Fruit fly (Drosophila melanogaster) whole organism, embryonic: ENCODE results near the gene CG10431.
A peak's percentile ranks its signal among the peaks of the same experiment; 100 is the strongest.

ENCODE experiments used
- Atf-2 ChIP-seq: fragments of 200-800 bp; sonication (Bioruptor generic); optimal IDR thresholded peaks from 2 replicates; lab custom pipeline; 2016; ENCODE audit warnings: missing biosample characterization, missing genetic modification characterization
- BEAF-32 ChIP-seq: fragments of 200-800 bp; sonication (Bioruptor generic); optimal IDR thresholded peaks from 3 replicates; lab custom pipeline; 2017; ENCODE audit warnings: missing biosample characterization, missing genetic modification characterization, mild to moderate bottlenecking, moderate library complexity, missing genetic modification reagents
- Blimp-1 ChIP-seq: fragments of 200-800 bp; sonication (Bioruptor generic); optimal IDR thresholded peaks from 3 replicates; lab custom pipeline; 2018; ENCODE audit warnings: missing biosample characterization, missing genetic modification characterization, mild to moderate bottlenecking, moderate library complexity, missing genetic modification reagents
- CG10267 ChIP-seq: fragments of 200-800 bp; sonication (Bioruptor generic); optimal IDR thresholded peaks from 2 replicates; lab custom pipeline; 2018; ENCODE audit warnings: missing biosample characterization, mild to moderate bottlenecking, missing genetic modification characterization, moderate library complexity
- CG10274 ChIP-seq: fragments of 200-800 bp; sonication (Bioruptor generic); optimal IDR thresholded peaks from 3 replicates; lab custom pipeline; 2017; ENCODE audit warnings: missing biosample characterization, mild to moderate bottlenecking, missing genetic modification characterization
- CG11560 ChIP-seq: fragments of 200-800 bp; sonication (Bioruptor generic); IDR thresholded peaks from 3 replicates; pipeline ENCODE4 v1.3.6; 2022; ENCODE audit warnings: missing biosample characterization, missing genetic modification characterization
- CG11723 ChIP-seq: fragments of 200-800 bp; sonication (Bioruptor generic); optimal IDR thresholded peaks from 2 replicates; lab custom pipeline; 2017; ENCODE audit warnings: missing biosample characterization, mild to moderate bottlenecking, missing genetic modification characterization
- CG14441 ChIP-seq: fragments of 200-800 bp; sonication (Bioruptor generic); IDR thresholded peaks from 2 replicates; pipeline ENCODE4 v1.3.6; 2022; ENCODE audit warnings: missing biosample characterization, missing genetic modification characterization
- CG18764 ChIP-seq: fragments of 200-800 bp; sonication (Bioruptor generic); optimal IDR thresholded peaks from 3 replicates; lab custom pipeline; 2016; ENCODE audit warnings: missing biosample characterization, missing genetic modification characterization
- CG30020 ChIP-seq: fragments of 200-800 bp; optimal IDR thresholded peaks from 2 replicates; lab custom pipeline; 2019; ENCODE audit warnings: missing biosample characterization, mild to moderate bottlenecking, missing genetic modification characterization, moderate library complexity
- CG3065 ChIP-seq: fragments of 200-800 bp; sonication (Bioruptor generic); optimal IDR thresholded peaks from 2 replicates; lab custom pipeline; 2016; ENCODE audit warnings: missing biosample characterization, missing genetic modification characterization
- CG32767 ChIP-seq: fragments of 200-800 bp; sonication (Bioruptor generic); IDR thresholded peaks from 2 replicates; pipeline ENCODE4 v1.3.6; 2022; ENCODE audit warnings: missing biosample characterization, missing genetic modification characterization
- CG5953 ChIP-seq: fragments of 200-800 bp; sonication (Bioruptor generic); IDR thresholded peaks from 2 replicates; pipeline ENCODE4 v1.3.6; 2022; ENCODE audit warnings: missing biosample characterization, missing genetic modification characterization
- CG6272 ChIP-seq: fragments of 200-800 bp; sonication (Bioruptor generic); IDR thresholded peaks from 2 replicates; pipeline ENCODE4 v1.3.6; 2022; ENCODE audit warnings: missing biosample characterization, missing genetic modification characterization
- CG6654 ChIP-seq: fragments of 200-800 bp; sonication (Bioruptor generic); optimal IDR thresholded peaks from 2 replicates; lab custom pipeline; 2017; ENCODE audit warnings: missing biosample characterization, mild to moderate bottlenecking, missing genetic modification characterization
- CG6765 ChIP-seq: fragments of 200-800 bp; sonication (Bioruptor generic); optimal IDR thresholded peaks from 3 replicates; lab custom pipeline; 2017; ENCODE audit warnings: missing biosample characterization, mild to moderate bottlenecking, missing genetic modification characterization
- CG7928 ChIP-seq: fragments of 200-800 bp; sonication (Bioruptor generic); optimal IDR thresholded peaks from 2 replicates; lab custom pipeline; 2017; ENCODE audit warnings: missing biosample characterization, mild to moderate bottlenecking, missing genetic modification characterization
- Camta ChIP-seq: fragments of 200-800 bp; sonication (Bioruptor generic); optimal IDR thresholded peaks from 2 replicates; lab custom pipeline; 2016; ENCODE audit warnings: missing biosample characterization, missing genetic modification characterization
- Dp ChIP-seq: fragments of 200-800 bp; sonication (Bioruptor generic); optimal IDR thresholded peaks from 2 replicates; lab custom pipeline; 2018; ENCODE audit warnings: missing biosample characterization, mild to moderate bottlenecking, missing genetic modification characterization, moderate library complexity
- Eip74EF ChIP-seq, 2 experiments: fragments of 200-800 bp in 1 of 2; fragments of >200 bp in 1 of 2; sonication (Bioruptor generic) in 1 of 2; optimal IDR thresholded peaks; 2 replicates each; lab custom pipeline; 2017 to 2019; ENCODE audit warnings: missing biosample characterization in 2 of 2, missing genetic modification characterization in 2 of 2, mild to moderate bottlenecking in 1 of 2, moderate library complexity in 1 of 2
- Ets65A ChIP-seq: fragments of 200-800 bp; sonication (Bioruptor generic); peaks from one replicate; lab custom pipeline; 2016; ENCODE audit warnings: missing biosample characterization, missing genetic modification characterization
- Hr51 ChIP-seq, 2 experiments: fragments of 200-800 bp; sonication (Bioruptor generic); optimal IDR thresholded peaks; 2 replicates in 1 of 2; 3 replicates in 1 of 2; lab custom pipeline; 2016 to 2018; ENCODE audit warnings: missing biosample characterization in 2 of 2, missing genetic modification characterization in 2 of 2, mild to moderate bottlenecking in 1 of 2, moderate library complexity in 1 of 2
- NC2α ChIP-seq: fragments of 200-800 bp; sonication (Bioruptor generic); optimal IDR thresholded peaks from 2 replicates; lab custom pipeline; 2016; ENCODE audit warnings: missing biosample characterization, missing genetic modification characterization
- Nf-YB ChIP-seq: fragments of 200-800 bp; sonication (Bioruptor generic); optimal IDR thresholded peaks from 3 replicates; lab custom pipeline; 2019; ENCODE audit warnings: missing biosample characterization, mild to moderate bottlenecking, missing genetic modification characterization, moderate library complexity
- Ptx1 ChIP-seq: fragments of 200-800 bp; sonication (Bioruptor generic); IDR thresholded peaks from 2 replicates; pipeline ENCODE4 v1.3.6; 2022; ENCODE audit warnings: missing biosample characterization, missing genetic modification characterization
- Rx ChIP-seq: fragments of 200-800 bp; sonication (Bioruptor generic); IDR thresholded peaks from 2 replicates; pipeline ENCODE4 v1.3.6; 2022; ENCODE audit warnings: missing biosample characterization, missing genetic modification characterization
- Sox100B ChIP-seq: fragments of 200-800 bp; sonication (Bioruptor generic); optimal IDR thresholded peaks from 3 replicates; lab custom pipeline; 2018; ENCODE audit warnings: missing biosample characterization, mild to moderate bottlenecking, missing genetic modification characterization
- Spps ChIP-seq: fragments of 200-800 bp; sonication (Bioruptor generic); optimal IDR thresholded peaks from 2 replicates; lab custom pipeline; 2018; ENCODE audit warnings: missing biosample characterization, mild to moderate bottlenecking, missing genetic modification characterization
- ab ChIP-seq: fragments of 200-800 bp; sonication (Bioruptor generic); optimal IDR thresholded peaks from 2 replicates; lab custom pipeline; 2016; ENCODE audit warnings: missing biosample characterization, missing genetic modification characterization
- amos ChIP-seq: fragments of 200-800 bp; sonication (Bioruptor generic); IDR thresholded peaks from 2 replicates; pipeline ENCODE4 v1.3.6; 2022; ENCODE audit warnings: missing biosample characterization, missing genetic modification characterization; ENCODE audit not compliant: partially characterized antibody
- bowl ChIP-seq: fragments of 200-800 bp; sonication (Bioruptor generic); IDR thresholded peaks from 2 replicates; pipeline ENCODE4 v1.3.6; 2022; ENCODE audit warnings: missing biosample characterization, missing genetic modification characterization
- cato ChIP-seq: fragments of 200-800 bp; sonication (Bioruptor generic); optimal IDR thresholded peaks from 2 replicates; lab custom pipeline; 2016; ENCODE audit warnings: missing biosample characterization, missing genetic modification characterization, borderline replicate concordance
- chn ChIP-seq: fragments of 200-800 bp; sonication (Bioruptor generic); optimal IDR thresholded peaks from 2 replicates; lab custom pipeline; 2016; ENCODE audit warnings: missing biosample characterization, missing genetic modification characterization
- crol ChIP-seq: fragments of 200-800 bp; sonication (Bioruptor generic); IDR thresholded peaks from 2 replicates; pipeline ENCODE4 v1.3.6; 2022; ENCODE audit warnings: missing biosample characterization, missing genetic modification characterization
- danr ChIP-seq: fragments of 200-800 bp; sonication (Bioruptor generic); IDR thresholded peaks from 2 replicates; pipeline ENCODE4 v1.3.6; 2022; ENCODE audit warnings: missing biosample characterization, missing genetic modification characterization
- grn ChIP-seq: fragments of 200-800 bp; sonication (Bioruptor generic); optimal IDR thresholded peaks from 3 replicates; lab custom pipeline; 2017; ENCODE audit warnings: missing biosample characterization, missing genetic modification characterization
- hkb ChIP-seq, 2 experiments: fragments of 200-800 bp in 1 of 2; fragments of >200 bp in 1 of 2; sonication (Bioruptor generic) in 1 of 2; IDR thresholded peaks in 1 of 2; optimal IDR thresholded peaks in 1 of 2; 2 replicates each; pipeline versions ENCODE4 v1.3.6 to Lab custom; 2017 to 2022; ENCODE audit warnings: missing biosample characterization in 1 of 2, missing genetic modification characterization in 1 of 2
- insv ChIP-seq, 2 experiments: fragments of 200-800 bp; sonication (Bioruptor generic); optimal IDR thresholded peaks; 3 replicates each; lab custom pipeline; 2016 to 2018; ENCODE audit warnings: missing biosample characterization in 2 of 2, missing genetic modification characterization in 2 of 2
- ken ChIP-seq: fragments of 200-800 bp; sonication (Bioruptor generic); IDR thresholded peaks from 3 replicates; pipeline ENCODE4 v1.3.6; 2022; ENCODE audit warnings: missing biosample characterization, missing genetic modification characterization
- p53 ChIP-seq: fragments of 200-800 bp; sonication (Bioruptor generic); optimal IDR thresholded peaks from 2 replicates; lab custom pipeline; 2016; ENCODE audit warnings: missing biosample characterization, missing genetic modification characterization
- pho ChIP-seq: fragments of 200-800 bp; sonication (Bioruptor generic); optimal IDR thresholded peaks from 2 replicates; lab custom pipeline; 2016; ENCODE audit warnings: missing biosample characterization, missing genetic modification characterization
- pzg ChIP-seq: fragments of 200-800 bp; sonication (Bioruptor generic); optimal IDR thresholded peaks from 3 replicates; lab custom pipeline; 2018; ENCODE audit warnings: missing biosample characterization, mild to moderate bottlenecking, missing genetic modification characterization, moderate library complexity
- run ChIP-seq: fragments of 200-800 bp; sonication (Bioruptor generic); optimal IDR thresholded peaks from 3 replicates; lab custom pipeline; 2018; ENCODE audit warnings: missing biosample characterization, mild to moderate bottlenecking, missing genetic modification characterization
- sc ChIP-seq, 3 experiments: fragments of >200 bp in 2 of 3; fragments of 200-800 bp in 1 of 3; sonication (Bioruptor generic) in 1 of 3; optimal IDR thresholded peaks; 2 replicates in 2 of 3; 3 replicates in 1 of 3; lab custom pipeline; 2017; ENCODE audit warnings: mild to moderate bottlenecking in 1 of 3, missing biosample characterization in 1 of 3, missing genetic modification characterization in 1 of 3, missing genetic modification reagents in 1 of 3
- slp2 ChIP-seq: fragments of 200-800 bp; sonication (Bioruptor generic); optimal IDR thresholded peaks from 2 replicates; lab custom pipeline; 2016; ENCODE audit warnings: missing biosample characterization, missing genetic modification characterization
- stwl ChIP-seq: fragments of 200-800 bp; sonication (Bioruptor generic); optimal IDR thresholded peaks from 3 replicates; lab custom pipeline; 2018; ENCODE audit warnings: missing biosample characterization, mild to moderate bottlenecking, missing genetic modification characterization, moderate library complexity
- tio ChIP-seq: fragments of 200-800 bp; sonication (Bioruptor generic); optimal IDR thresholded peaks from 2 replicates; lab custom pipeline; 2017; ENCODE audit warnings: missing biosample characterization, missing genetic modification characterization, inconsistent platforms

The CG10431 gene

DNA sequence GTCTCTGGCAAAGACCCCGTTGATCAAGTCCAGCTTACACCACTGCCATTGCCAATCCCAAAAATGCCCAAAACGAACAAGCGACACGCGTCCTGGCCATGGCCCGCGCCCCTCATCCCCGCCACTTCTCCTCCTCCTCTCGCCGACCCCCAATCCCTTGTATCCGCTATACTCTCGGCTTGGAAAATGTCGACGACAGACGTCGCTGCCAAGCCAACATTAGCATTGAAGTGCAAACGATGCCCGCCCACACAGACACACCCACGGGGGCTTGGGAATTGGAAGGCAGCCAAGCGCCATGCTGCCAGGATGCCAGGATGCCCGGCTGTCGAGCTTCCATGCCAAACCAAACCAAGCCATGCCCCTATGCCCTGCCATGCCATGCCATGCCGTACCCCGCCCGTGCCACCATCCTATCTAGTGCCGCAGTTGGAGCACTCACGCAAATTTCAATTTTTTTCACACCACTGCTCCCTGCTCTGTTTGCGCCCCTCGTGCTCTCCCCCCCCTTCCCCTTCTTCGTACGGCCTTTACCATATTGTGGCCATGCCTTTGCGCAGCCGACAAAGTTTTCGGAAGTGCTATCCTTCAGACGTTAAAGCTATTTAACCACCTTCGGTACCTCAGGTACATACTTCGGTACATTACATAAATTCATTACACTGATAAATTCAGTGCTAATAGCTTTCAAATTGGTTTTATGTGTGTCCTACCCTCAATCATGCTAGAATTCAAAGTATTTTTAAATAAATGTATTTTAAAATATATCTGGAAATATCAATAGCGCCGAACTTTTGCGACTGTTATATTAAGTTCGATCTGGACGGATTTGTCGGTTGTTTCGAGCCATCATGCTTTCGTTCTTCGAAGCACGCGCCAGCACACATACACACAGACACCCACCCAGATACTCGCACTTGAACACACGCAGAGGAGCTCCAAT is 47.0 kb downstream of the CG10431 start (continued):
- TF ChIP-seq Nf-YB (GFP tag; lab: Kevin White, UChicago) = peak; percentile 58
- peak; percentile 72 for TF ChIP-seq run (tag; lab: Kevin White, UChicago)
- peak; percentile 86 for TF ChIP-seq Sox100B
- TF ChIP-seq CG32767 = peak; percentile 74; the same call in 1 of the 2 replicates
- peak; percentile 34 for TF ChIP-seq CG18764 (GFP tag; lab: Kevin White, UChicago)
- TF ChIP-seq insv (GFP tag; optimal IDR thresholded peaks at IDR 0.05; lab: Kevin White, UChicago) = peak in 1 of 2 experiments; percentile 44
- TF ChIP-seq Rx (GFP tag; lab: Robert Waterston, UW) = no peak
- no peak for TF ChIP-seq NC2α
- TF ChIP-seq amos = 0 out of 2 replicates have a peak, but pooled peaks have one; percentile 23
- TF ChIP-seq Eip74EF (GFP tag; optimal IDR thresholded peaks at IDR 0.05; lab: Kevin White, UChicago) = peak in 1 of 2 experiments; percentile 80
- peak; percentile 38 for TF ChIP-seq CG6654 (GFP tag; lab: Kevin White, UChicago)
- TF ChIP-seq chn (GFP tag; lab: Kevin White, UChicago) = peak; percentile 49
- no peak for TF ChIP-seq p53 (GFP tag; lab: Kevin White, UChicago)
- TF ChIP-seq CG10267 = peak; percentile 68
- no peak for TF ChIP-seq CG3065 (GFP tag; lab: Kevin White, UChicago)
- TF ChIP-seq Dp (GFP tag; lab: Kevin White, UChicago) = no peak
- TF ChIP-seq CG10274 (GFP tag; lab: Kevin White, UChicago) = peak; percentile 11
- no peak for TF ChIP-seq CG14441
- peak; percentile 51; the same call in 1 of the 2 replicates for TF ChIP-seq danr (GFP tag; lab: Robert Waterston, UW)
- TF ChIP-seq Camta (GFP tag; lab: Kevin White, UChicago) = no peak
- peak; percentile 26 for TF ChIP-seq pho (GFP tag; lab: Kevin White, UChicago)
- TF ChIP-seq CG11560 (tag; lab: Robert Waterston, UW) = 0 out of 3 replicates have a peak, but pooled peaks have one; percentile 12
- TF ChIP-seq ab (GFP tag; lab: Kevin White, UChicago) = no peak
- TF ChIP-seq hkb (optimal IDR thresholded peaks at IDR 0.05; lab: Kevin White, UChicago) = no peak
- TF ChIP-seq hkb (GFP tag; IDR thresholded peaks at IDR 0.05; lab: Robert Waterston, UW) = peak; percentile 70
- TF ChIP-seq sc (optimal IDR thresholded peaks at IDR 0.05; lab: Kevin White, UChicago) = no peak
- TF ChIP-seq sc (GFP tag; optimal IDR thresholded peaks at IDR 0.05; lab: Kevin White, UChicago) = peak; percentile 80
- TF ChIP-seq CG6272 (GFP tag; lab: Robert Waterston, UW) = no peak
- peak; percentile 55 for TF ChIP-seq CG11723 (GFP tag; lab: Kevin White, UChicago)
- TF ChIP-seq stwl = no peak
- peak; percentile 30 for TF ChIP-seq slp2 (GFP tag; lab: Kevin White, UChicago)
- TF ChIP-seq bowl (GFP tag; lab: Robert Waterston, UW) = no peak
- no peak for TF ChIP-seq grn (GFP tag; lab: Kevin White, UChicago)
- TF ChIP-seq Atf-2 (GFP tag; lab: Kevin White, UChicago) = peak; percentile 1
- peak; percentile 86 for TF ChIP-seq Ptx1 (GFP tag; lab: Robert Waterston, UW)
- TF ChIP-seq cato (GFP tag; lab: Kevin White, UChicago) = peak; percentile 40
- no peak for TF ChIP-seq CG5953
- no peak for TF ChIP-seq pzg
- peak; percentile 68; the same call in 1 of the 3 replicates for TF ChIP-seq ken (GFP tag; lab: Robert Waterston, UW)
- TF ChIP-seq tio (GFP tag; lab: Kevin White, UChicago) = peak; percentile 67
- TF ChIP-seq Hr51 (GFP tag; optimal IDR thresholded peaks at IDR 0.05; lab: Kevin White, UChicago) = peak; percentile 12 to 89
- peak; percentile 65 for TF ChIP-seq Blimp-1
- TF ChIP-seq Spps (tag; lab: Kevin White, UChicago) = peak; percentile 49
- no peak for TF ChIP-seq BEAF-32 (GFP tag; lab: Kevin White, UChicago)
- peak; percentile 91 for TF ChIP-seq crol (GFP tag; lab: Robert Waterston, UW)
- TF ChIP-seq CG30020 = peak; percentile 45
- no peak for TF ChIP-seq Ets65A (GFP tag; lab: Kevin White, UChicago)
- peak; percentile 26 for TF ChIP-seq CG7928
- peak; percentile 23 for TF ChIP-seq CG6765 (GFP tag; lab: Kevin White, UChicago)
